Fruit fly (Drosophila melanogaster) whole organism, larva: ENCODE results near the gene CG13272.
A peak's percentile ranks its signal among the peaks of the same experiment; 100 is the strongest.

ENCODE experiments used
- noc ChIP-seq: fragments of 200-800 bp; sonication (Bioruptor generic); optimal IDR thresholded peaks from 3 replicates; lab custom pipeline; 2019; ENCODE audit warnings: missing biosample characterization, mild to moderate bottlenecking, missing genetic modification characterization, moderate library complexity

CG13272 gene

DNA sequence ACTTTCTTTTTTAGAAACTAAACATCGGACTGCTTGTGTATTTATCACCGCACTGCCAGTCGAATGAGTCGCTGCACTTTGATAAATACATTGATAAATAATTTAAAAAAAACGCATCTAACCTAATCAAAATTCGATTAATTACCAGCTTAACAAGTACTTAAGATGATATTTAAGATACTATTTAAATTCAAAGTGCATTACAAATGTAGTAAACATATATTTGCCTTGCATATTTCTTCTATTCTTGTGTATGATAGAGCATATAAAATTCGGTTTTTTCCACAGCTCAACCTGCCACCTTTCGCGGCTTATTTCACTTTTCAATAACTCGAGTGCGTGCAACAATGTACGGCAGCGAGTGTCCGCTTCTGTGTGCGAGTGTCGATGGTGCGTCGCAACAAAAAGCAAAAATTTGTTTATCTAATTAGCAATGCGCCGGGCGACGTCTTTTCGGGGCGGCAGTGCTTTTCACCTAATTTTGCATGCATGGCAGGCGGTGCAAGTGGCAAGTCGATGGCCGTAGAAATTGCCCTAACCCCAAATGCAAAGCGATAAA lies at the start of gene CG13272:
Gene CG13272, plus strand, starts transcription at position 509 of the 559 bp plus-strand sequence.
- TF ChIP-seq noc (tag; lab: Kevin White, UChicago), result no peak

DNA sequence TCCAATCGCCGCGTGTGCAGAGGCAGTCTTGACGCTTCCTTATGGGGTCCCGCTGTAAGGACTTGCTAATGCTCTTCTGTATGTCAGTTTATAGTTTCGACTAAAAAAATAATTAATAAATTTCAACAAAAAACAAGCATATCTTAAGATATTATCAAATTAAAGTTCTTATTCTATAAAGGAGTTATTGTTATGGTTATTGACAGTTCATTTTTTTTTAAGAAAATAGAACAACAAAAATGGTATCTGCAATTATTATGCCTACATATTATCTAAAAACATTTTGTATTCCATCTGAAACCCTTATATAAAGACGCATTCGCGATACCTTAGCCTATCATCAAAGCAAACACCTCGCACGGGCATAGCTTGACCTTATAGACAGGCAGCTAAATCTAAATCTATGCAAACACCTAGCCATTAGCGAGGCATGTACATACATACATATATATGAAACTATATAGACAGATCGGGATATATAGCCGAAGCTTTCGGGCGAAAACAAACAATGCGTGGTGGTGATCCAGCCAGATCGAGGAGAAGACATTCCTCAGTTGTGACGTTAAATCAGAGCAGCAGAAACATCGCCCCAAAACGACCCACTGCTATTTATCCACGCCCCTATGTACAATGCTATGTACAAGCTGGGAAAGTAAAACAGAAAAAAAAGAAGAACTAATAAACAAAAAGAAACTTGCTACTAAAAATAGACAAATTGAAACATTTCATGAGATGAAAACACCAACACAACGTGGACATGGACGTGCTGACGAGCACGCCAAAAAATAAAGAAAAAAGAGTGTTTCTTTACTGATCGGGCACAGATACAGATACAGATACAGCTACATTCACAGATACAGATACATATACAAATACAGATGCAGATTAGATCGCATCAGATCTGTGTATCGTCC lies 43.9 kb upstream of the CG13272 start, which contains the start of gene ppk17:
Gene ppk17, minus strand, starts transcription at position 51 of the 914 bp plus-strand sequence.
- TF ChIP-seq noc (tag; lab: Kevin White, UChicago), result no peak

DNA sequence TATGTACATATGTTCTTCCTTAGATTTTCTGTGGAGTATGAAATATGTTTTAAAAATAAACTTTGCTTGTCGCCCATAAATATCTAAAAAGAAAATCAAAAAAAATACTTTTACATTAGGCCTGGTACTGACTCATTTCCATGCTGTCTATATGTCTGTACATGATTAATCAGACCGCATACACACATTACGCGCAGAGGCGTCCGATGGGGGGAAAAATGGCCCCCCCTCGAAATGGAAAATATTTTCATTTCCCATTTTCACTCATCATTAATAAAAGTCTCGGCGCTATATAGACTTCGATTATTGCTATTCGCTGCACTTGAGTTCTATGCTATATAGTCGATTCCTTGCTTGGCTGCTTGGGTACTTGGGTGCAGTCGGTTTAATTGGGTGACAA lies 42.8 kb upstream of the CG13272 start:
- TF ChIP-seq noc (tag; lab: Kevin White, UChicago), result no peak

DNA sequence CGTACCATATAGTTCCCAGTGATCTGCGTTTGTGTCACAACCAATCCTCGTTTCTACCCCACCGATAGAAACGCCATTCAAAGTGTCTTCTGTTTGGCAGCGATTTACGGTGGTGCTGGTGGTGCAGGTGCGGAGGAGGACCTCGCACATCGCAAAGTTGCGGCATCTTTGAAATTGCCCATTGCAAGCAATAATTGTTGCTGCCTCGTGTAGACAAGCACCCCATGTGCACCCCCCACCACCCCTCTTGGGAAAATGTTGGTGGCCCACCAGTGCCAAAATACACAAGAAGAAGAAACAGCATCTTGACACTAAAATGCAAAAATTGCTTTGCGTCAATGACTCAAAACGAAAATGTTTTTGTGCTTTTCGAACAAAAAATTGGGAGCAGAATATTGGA lies 40.2 kb upstream of the CG13272 start:
- no peak for TF ChIP-seq noc (tag; lab: Kevin White, UChicago)

DNA sequence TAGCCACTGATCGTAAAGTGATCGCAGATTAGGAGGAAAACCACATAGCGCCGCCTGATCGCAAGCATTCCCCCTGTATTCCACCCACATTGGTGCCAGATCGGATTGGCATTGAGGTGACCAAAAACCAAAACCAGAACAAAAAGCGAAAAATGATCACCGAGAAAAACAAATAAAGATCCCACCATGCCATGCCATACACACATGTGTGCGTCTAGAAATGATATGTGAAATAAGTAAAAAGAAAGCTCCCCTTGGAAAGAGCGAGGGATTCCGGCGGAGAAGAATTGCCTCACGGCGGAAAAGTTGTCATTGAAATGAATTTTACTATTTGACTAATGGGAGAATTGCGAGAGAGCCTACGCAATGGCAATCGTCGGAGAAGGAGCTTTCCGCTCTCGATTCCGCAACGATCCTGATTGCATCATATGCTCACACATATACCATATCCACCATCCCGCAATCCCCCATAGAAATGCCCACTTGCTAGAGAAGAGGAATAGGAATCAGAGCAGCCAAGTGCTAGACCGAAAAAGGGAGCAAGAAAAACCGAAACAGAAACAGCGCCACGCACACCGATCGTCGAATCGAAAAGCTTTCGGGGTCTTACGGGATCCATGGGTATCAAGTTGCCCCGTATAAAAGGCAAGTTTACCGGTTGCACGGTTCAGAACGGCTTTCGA lies 38.5 kb upstream of the CG13272 start, which contains the start of gene Mhc:
Gene Mhc, plus strand, starts transcription at position 497 of the 683 bp plus-strand sequence.
- no peak for TF ChIP-seq noc (tag; lab: Kevin White, UChicago)

DNA sequence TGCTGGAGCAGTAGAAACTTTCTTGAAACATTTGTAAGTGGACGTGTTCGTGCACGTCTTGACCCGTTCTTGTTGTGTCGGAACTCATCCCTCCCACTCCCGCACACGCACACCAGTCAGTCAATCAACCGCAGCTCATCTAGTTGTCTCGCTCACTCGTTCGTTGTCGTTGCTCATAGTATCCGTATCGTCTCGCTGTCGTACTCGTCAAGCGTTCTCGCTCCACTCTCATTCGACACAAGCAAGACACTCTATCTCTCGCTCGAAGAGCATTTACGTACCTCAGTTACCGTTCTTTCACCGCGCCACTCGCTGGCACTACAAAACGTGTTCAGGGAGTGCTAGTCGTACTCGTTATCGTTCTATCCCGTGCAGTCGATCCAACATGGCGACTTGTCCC lies 17.1 kb upstream of the CG13272 start:
- no peak for TF ChIP-seq noc (tag; lab: Kevin White, UChicago)

DNA sequence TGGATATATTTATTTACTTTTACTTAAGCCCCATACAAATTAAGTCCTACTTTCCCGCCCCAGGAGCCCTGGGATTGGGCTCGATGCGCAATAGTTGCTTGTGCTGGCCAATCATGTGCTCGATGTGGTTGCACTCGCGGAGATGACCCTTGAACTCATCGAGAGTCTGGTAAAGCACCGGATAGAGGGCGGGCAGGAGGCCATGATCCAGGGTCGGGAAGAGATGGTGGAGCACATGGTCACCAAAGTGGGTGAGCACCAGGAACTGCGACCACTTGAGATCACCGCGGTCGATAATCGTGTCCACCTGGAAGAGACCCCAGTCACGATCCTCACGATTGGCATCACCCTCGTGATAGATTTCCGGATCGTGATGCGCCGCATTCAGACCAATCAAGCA lies 15.8 kb upstream of the CG13272 start:
- no peak for TF ChIP-seq noc (tag; lab: Kevin White, UChicago)

dm6 chr2L:16789880-16790279 lies 14.8 kb upstream of the CG13272 start:
- no peak for TF ChIP-seq noc (tag; lab: Kevin White, UChicago)

dm6 chr2L:16790671-16791270 lies 13.9 kb upstream of the CG13272 start, which contains the start of gene Cyt-b5-r:
Cyt-b5-r (minus strand) TSS chr2L:16790721.
- peak; percentile 16 for TF ChIP-seq noc (tag; lab: Kevin White, UChicago)

DNA sequence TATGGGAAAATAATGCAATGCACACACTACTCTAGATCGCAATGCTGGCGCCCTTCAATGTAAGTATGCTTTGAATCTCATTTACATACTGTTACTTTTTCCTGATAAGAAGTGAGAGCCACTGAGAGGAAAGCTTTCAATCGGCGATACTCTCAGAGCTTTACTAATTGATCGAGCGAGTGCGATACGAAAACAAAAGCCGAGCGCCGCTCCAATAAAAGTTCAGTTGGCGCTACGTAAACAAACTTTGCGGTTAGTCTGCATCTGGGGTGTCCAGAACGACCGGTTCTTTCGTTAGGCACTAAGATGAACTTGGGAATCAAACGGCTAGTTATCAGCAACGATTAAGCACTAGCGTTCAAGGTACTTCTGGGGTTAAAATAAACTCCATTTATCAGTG lies 13.3 kb upstream of the CG13272 start, which contains the start of gene CG17928:
Gene CG17928, plus strand, starts transcription at position 224 of the 400 bp plus-strand sequence.
- TF ChIP-seq noc (tag; lab: Kevin White, UChicago), result no peak

- TF ChIP-seq noc (tag; lab: Kevin White, UChicago), result no peak
Measured at dm6 chr2L:16793970-16794369, 10.7 kb upstream of the CG13272 start, which contains the start of gene Ugt37C2. Ugt37C2 (plus strand) TSS chr2L:16794211.

DNA sequence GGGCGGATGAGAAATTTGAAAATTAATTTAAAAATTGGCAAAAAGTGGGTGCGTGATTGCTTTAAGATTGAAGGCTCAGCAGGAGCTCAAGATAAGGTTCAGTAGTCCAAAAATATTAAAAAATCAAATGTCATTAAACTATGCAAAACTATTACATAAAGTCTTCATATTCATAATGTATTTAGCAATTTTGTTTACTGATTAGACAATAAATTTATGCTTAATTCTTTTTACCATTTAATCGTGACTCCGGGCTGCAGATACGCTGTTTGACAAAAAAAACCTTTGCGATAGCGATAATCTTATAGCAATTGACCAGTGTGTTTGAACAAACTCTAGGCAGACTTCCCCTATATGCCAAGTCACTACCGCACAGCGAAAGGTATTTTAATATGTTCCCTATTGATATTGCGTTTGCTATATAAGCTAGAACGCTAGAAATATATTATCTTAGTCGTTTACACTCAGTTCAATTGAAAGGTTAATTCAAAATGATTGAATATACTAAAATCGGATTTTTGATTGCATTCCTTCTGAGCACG lies 8.5 kb upstream of the CG13272 start, which contains the start of gene Ugt37E1:
Gene Ugt37E1, plus strand, starts transcription at position 492 of the 542 bp plus-strand sequence.
- TF ChIP-seq noc (tag; lab: Kevin White, UChicago), result no peak

dm6 chr2L:16798705-16799104 lies 6.0 kb upstream of the CG13272 start, which contains the start of gene Ugt37D1:
Ugt37D1 (plus strand) TSS chr2L:16799025.
- peak; percentile 25 for TF ChIP-seq noc (tag; lab: Kevin White, UChicago)

dm6 chr2L:16799496-16799895 lies 5.2 kb upstream of the CG13272 start:
- TF ChIP-seq noc (tag; lab: Kevin White, UChicago), result no peak
